Fruit fly (Drosophila melanogaster): ENCODE measurements around the gene gw.

DNA sequence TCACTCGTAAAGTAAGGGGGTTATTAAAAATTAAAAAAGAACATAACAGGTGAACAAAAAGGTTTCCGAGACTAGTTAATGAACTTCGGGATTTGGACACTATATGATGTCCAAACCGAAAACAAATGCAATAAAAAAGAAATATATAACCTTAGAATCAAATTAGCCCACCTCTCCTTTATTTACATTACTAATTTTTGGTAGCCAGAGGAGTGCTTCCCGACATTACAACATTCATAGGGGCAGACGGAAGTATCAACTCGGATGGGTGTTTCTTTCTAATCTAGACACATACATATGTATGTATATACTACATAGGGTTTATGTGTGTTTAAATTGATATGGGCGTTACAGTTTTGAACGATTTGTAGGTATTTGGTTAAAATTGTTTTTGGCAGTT lies 1.7 kb upstream of the gw start:
- TF ChIP-seq Sp1 (GFP tag; optimal IDR thresholded peaks at IDR 0.05) (no peak), Hr78 (GFP tag; optimal IDR thresholded peaks at IDR 0.05) (no peak)
